Worm (Caenorhabditis elegans) whole organism, young adult: ENCODE measurements around the gene egrh-1.

ENCODE experiments used
- ets-4 ChIP-seq: fragments of 200-800 bp; sonication (Bioruptor generic); optimal IDR thresholded peaks from 2 replicates; lab custom pipeline; 2018; ENCODE audit warnings: mild to moderate bottlenecking, missing genetic modification characterization, missing compliant biosample characterization
- let-607 ChIP-seq, 2 experiments: fragments of 200-800 bp in 1 of 2; sonication (Bioruptor generic) in 1 of 2; sonication (generic microtip) in 1 of 2; optimal IDR thresholded peaks; 2 replicates each; lab custom pipeline; 2016 to 2018; ENCODE audit warnings: mild to moderate bottlenecking in 2 of 2, missing compliant biosample characterization in 2 of 2, missing genetic modification characterization in 2 of 2, moderate library complexity in 2 of 2, missing genotype in 1 of 2
- pha-4 ChIP-seq: fragments of 150-350 bp; sonication (generic microtip); optimal IDR thresholded peaks from 2 replicates; lab custom pipeline; 2014; ENCODE audit warnings: missing biosample characterization, missing genetic modification reagents, missing genetic modification characterization

ce11 chrX:14865744-14866143, 20.0 kb downstream of the egrh-1 start, which contains the start of gene C27C12.3:
- TF ChIP-seq ets-4 (GFP tag; lab: Kevin White, UChicago) (no peak), pha-4 (tag; lab: Kevin White, UChicago) (no peak), let-607 (tag; optimal IDR thresholded peaks at IDR 0.05; lab: Kevin White, UChicago) (no peak)
